Worm (Caenorhabditis elegans): ENCODE results near the gene idpp-6.

idpp-6 gene

DNA sequence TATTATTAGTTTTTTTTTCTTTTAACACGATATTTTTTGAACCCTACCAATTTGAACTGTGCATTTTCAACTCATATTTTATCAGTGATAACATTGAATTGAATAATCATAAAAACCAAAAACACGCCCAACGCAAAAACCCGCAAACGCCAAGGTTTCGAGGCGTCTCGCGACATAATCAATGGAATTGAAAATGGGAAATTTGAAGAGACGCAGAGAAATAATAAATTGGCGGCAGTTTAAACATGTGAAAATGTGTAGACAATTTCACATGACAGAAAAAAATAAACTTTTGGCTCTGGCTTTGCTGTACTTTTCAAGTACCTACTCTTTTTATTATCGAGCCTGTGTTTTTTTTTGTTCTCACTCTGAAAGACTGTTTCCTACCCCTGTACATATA is 21.9 kb downstream of the idpp-6 start (continued):
- no peak for TF ChIP-seq F16B12.6 (tag; optimal IDR thresholded peaks at IDR 0.05)
- peak; percentile 83 for TF ChIP-seq nhr-71 (tag; optimal IDR thresholded peaks at IDR 0.05)
- no peak for TF ChIP-seq aly-2 (tag; optimal IDR thresholded peaks at IDR 0.05)
- TF ChIP-seq irx-1 (tag; optimal IDR thresholded peaks at IDR 0.05) = peak; percentile 17
- no peak for TF ChIP-seq fkh-4 (tag; optimal IDR thresholded peaks at IDR 0.05; ENCODE audit: borderline replicate concordance)
- TF ChIP-seq unc-98 (GFP tag; IDR thresholded peaks at IDR 0.05) = no peak
- no peak for TF ChIP-seq sup-37 (GFP tag; optimal IDR thresholded peaks at IDR 0.05)
- peak; percentile 58 for TF ChIP-seq grh-1 (GFP tag; IDR thresholded peaks at IDR 0.05)
- no peak for TF ChIP-seq efl-3 (GFP tag; optimal IDR thresholded peaks at IDR 0.05)
- peak; percentile 56 for TF ChIP-seq mep-1 (tag; optimal IDR thresholded peaks at IDR 0.05)
- no peak for TF ChIP-seq ztf-11 (tag; optimal IDR thresholded peaks at IDR 0.05)
- TF ChIP-seq nhr-84 (tag; optimal IDR thresholded peaks at IDR 0.05) = no peak
- TF ChIP-seq hlh-4 (tag; optimal IDR thresholded peaks at IDR 0.05) = no peak
- TF ChIP-seq unc-130 (tag; optimal IDR thresholded peaks at IDR 0.05) = peak; percentile 14
- peak; percentile 75 for TF ChIP-seq elt-2 (tag; optimal IDR thresholded peaks at IDR 0.05)
- peak; percentile 10 for TF ChIP-seq dsc-1 (tag; optimal IDR thresholded peaks at IDR 0.05)
- no peak for TF ChIP-seq hpl-2 (GFP tag; optimal IDR thresholded peaks at IDR 0.05)
- TF ChIP-seq ceh-82 (tag; optimal IDR thresholded peaks at IDR 0.05) = peak; percentile 6 to 48 (median 28)
- TF ChIP-seq vab-15 (tag; optimal IDR thresholded peaks at IDR 0.05) = no peak
- TF ChIP-seq C34B4.2 (tag; optimal IDR thresholded peaks at IDR 0.05) = no peak
- TF ChIP-seq lin-13 (GFP tag; optimal IDR thresholded peaks at IDR 0.05) = peak; percentile 42
- no peak for TF ChIP-seq nhr-76 (tag; optimal IDR thresholded peaks at IDR 0.05)
- no peak for TF ChIP-seq ceh-63 (GFP tag; optimal IDR thresholded peaks at IDR 0.05)
- peak; percentile 49 for TF ChIP-seq C16A3.4 (tag; optimal IDR thresholded peaks at IDR 0.05)
- peak; percentile 54 for TF ChIP-seq swsn-7 (tag; optimal IDR thresholded peaks at IDR 0.05)
- TF ChIP-seq aha-1 (tag; optimal IDR thresholded peaks at IDR 0.05) = no peak
- TF ChIP-seq nhr-85 (tag) = peak; percentile 75
- no peak for TF ChIP-seq alr-1 (tag; optimal IDR thresholded peaks at IDR 0.05; ENCODE audit: borderline replicate concordance)
- peak; percentile 41 for TF ChIP-seq unc-86 (tag; optimal IDR thresholded peaks at IDR 0.05)
- no peak for TF ChIP-seq ceh-8 (GFP tag; optimal IDR thresholded peaks at IDR 0.05)
- TF ChIP-seq egl-27 (tag; optimal IDR thresholded peaks at IDR 0.05) = no peak
- no peak for TF ChIP-seq ets-5 (GFP tag; IDR thresholded peaks at IDR 0.05)
- TF ChIP-seq sox-4 (tag; optimal IDR thresholded peaks at IDR 0.05) = no peak
- peak; percentile 67 for TF ChIP-seq nhr-20 (tag; optimal IDR thresholded peaks at IDR 0.05)
- TF ChIP-seq fkh-10 (GFP tag; optimal IDR thresholded peaks at IDR 0.05) = no peak
- peak; percentile 72 for TF ChIP-seq xbp-1 (tag; optimal IDR thresholded peaks at IDR 0.05)
- TF ChIP-seq pag-3 (tag; optimal IDR thresholded peaks at IDR 0.05; ENCODE audit: borderline replicate concordance, insufficient read depth) = no peak
- peak; percentile 59 for TF ChIP-seq nhr-19 (GFP tag; conservative IDR thresholded peaks at IDR 0.05)
- TF ChIP-seq sptf-1 (tag; optimal IDR thresholded peaks at IDR 0.05) = no peak
- TF ChIP-seq dpl-1 (GFP tag; optimal IDR thresholded peaks at IDR 0.05) = peak; percentile 92 to 94 (median 92)
- peak; percentile 57 for TF ChIP-seq blmp-1 (tag; optimal IDR thresholded peaks at IDR 0.05)
- no peak for TF ChIP-seq fkh-8 (tag; optimal IDR thresholded peaks at IDR 0.05)

- TF ChIP-seq dsc-1 (tag; optimal IDR thresholded peaks at IDR 0.05) (peak; percentile 73), unc-30 (tag; optimal IDR thresholded peaks at IDR 0.05) (no peak), nhr-47 (tag; optimal IDR thresholded peaks at IDR 0.05) (peak; percentile 7)
These were observed 22.5 kb downstream of the idpp-6 start for ce11 chrX:6805427-6805826.
